Fruit fly (Drosophila melanogaster): ENCODE measurements around the gene Tsf1.
A peak's percentile ranks its signal among the peaks of the same experiment; 100 is the strongest.

Tsf1 gene

DNA sequence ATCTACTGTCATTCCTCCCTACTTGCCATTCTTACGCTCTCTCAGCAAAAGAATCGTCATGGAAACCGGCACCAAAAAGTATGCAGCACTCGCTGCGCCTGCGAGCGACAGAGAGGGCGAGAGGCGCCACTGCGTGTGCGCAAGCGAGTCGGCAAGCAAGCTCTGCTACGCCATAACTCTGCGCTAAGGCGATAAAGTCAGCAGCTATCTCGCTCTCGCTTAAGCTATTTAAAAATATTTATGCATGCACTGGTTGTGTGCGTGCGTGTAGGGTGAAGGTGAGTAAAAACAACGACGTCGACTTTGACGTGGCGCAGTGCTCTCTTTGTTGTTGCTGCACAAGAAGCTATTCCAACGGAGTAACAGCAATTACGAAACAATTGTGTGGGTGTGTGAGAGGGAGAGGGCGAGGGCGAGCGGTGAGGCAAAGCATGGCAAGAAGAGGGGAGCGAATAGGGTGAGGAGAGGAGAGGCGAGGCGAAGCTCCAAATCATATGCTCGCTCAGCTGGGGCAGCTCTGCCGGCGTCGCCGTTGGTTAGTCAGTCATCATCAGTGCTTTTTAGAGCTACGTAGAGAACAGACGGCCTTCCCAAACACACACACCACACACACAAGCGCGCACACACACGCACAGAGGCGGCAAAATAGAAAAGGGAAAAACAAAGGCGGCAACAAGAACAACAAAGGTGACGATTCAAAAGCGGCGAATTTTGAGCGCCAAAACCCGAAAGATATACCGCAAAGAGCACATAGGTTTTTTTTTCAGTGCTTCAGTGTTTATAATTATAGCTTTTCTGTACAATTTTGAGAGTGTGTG, 20.6 kb upstream of the Tsf1 start, which contains the start of gene CrebB:
Gene CrebB, plus strand, starts transcription at position 325 of the 818 bp plus-strand sequence.
- peak; percentile 97 for TF ChIP-seq vri (GFP tag; optimal IDR thresholded peaks at IDR 0.05)
- TF ChIP-seq CG10669 (GFP tag; optimal IDR thresholded peaks at IDR 0.05) = peak; percentile 7
- TF ChIP-seq CG8119 (GFP tag; IDR thresholded peaks at IDR 0.05) = no peak; the same call in 2 of the 3 replicates
- TF ChIP-seq OdsH (GFP tag; optimal IDR thresholded peaks at IDR 0.05) = no peak
- TF ChIP-seq achi (GFP tag; optimal IDR thresholded peaks at IDR 0.05) = peak; percentile 21
- no peak for TF ChIP-seq cyc (GFP tag; optimal IDR thresholded peaks at IDR 0.05)
- TF ChIP-seq CG6808 (GFP tag; optimal IDR thresholded peaks at IDR 0.05) = peak; percentile 15
- TF ChIP-seq Smox (GFP tag; optimal IDR thresholded peaks at IDR 0.05) = no peak
- TF ChIP-seq Hr4 (GFP tag; optimal IDR thresholded peaks at IDR 0.05) = no peak
- TF ChIP-seq topi (GFP tag; optimal IDR thresholded peaks at IDR 0.05) = no peak
- peak; percentile 22 for TF ChIP-seq spab (GFP tag; optimal IDR thresholded peaks at IDR 0.05)
- TF ChIP-seq CG32006 (GFP tag; optimal IDR thresholded peaks at IDR 0.05) = no peak
- TF ChIP-seq fd59A (GFP tag; optimal IDR thresholded peaks at IDR 0.05) = no peak
- TF ChIP-seq CG1621 (tag; optimal IDR thresholded peaks at IDR 0.05) = peak; percentile 68
- TF ChIP-seq Sox102F (GFP tag; optimal IDR thresholded peaks at IDR 0.05) = no peak
- TF ChIP-seq Ets21C (GFP tag; optimal IDR thresholded peaks at IDR 0.05) = no peak
- no peak for TF ChIP-seq CG3919 (GFP tag; optimal IDR thresholded peaks at IDR 0.05)
- no peak for TF ChIP-seq CG7368 (GFP tag; optimal IDR thresholded peaks at IDR 0.05)
- no peak for TF ChIP-seq Met (GFP tag; optimal IDR thresholded peaks at IDR 0.05)
- TF ChIP-seq CG11762 (GFP tag; optimal IDR thresholded peaks at IDR 0.05; ENCODE audit: insufficient read depth) = no peak
- peak; percentile 90 for TF ChIP-seq svp (GFP tag)
- no peak for TF ChIP-seq Blimp-1 (GFP tag; optimal IDR thresholded peaks at IDR 0.05)
- no peak for TF ChIP-seq CG11902 (GFP tag; optimal IDR thresholded peaks at IDR 0.05)
- no peak for TF ChIP-seq fd85E (GFP tag; optimal IDR thresholded peaks at IDR 0.05)
- no peak for TF ChIP-seq CG8632 (GFP tag; optimal IDR thresholded peaks at IDR 0.05)
- no peak for TF ChIP-seq net (GFP tag; optimal IDR thresholded peaks at IDR 0.05)
- no peak for TF ChIP-seq CG4318 (GFP tag; optimal IDR thresholded peaks at IDR 0.05)
- TF ChIP-seq salr (GFP tag; optimal IDR thresholded peaks at IDR 0.05) = peak in 1 of 2 experiments; percentile 53
- peak; percentile 29 for TF ChIP-seq CG9139 (GFP tag; optimal IDR thresholded peaks at IDR 0.05)
- no peak for TF ChIP-seq esn (GFP tag; optimal IDR thresholded peaks at IDR 0.05)
- TF ChIP-seq Gug (GFP tag; IDR thresholded peaks at IDR 0.05) = no peak
- peak; percentile 34 for TF ChIP-seq CG15336 (GFP tag; IDR thresholded peaks at IDR 0.05)
- TF ChIP-seq dac (GFP tag; optimal IDR thresholded peaks at IDR 0.05) = peak; percentile 31
- peak; percentile 50; the same call in 2 of the 3 replicates for TF ChIP-seq eg (GFP tag; IDR thresholded peaks at IDR 0.05)
- TF ChIP-seq Sox14 (GFP tag; optimal IDR thresholded peaks at IDR 0.05) = peak; percentile 52
- TF ChIP-seq Eip75B (GFP tag; optimal IDR thresholded peaks at IDR 0.05) = peak; percentile 40
- no peak for TF ChIP-seq CG10631 (GFP tag; optimal IDR thresholded peaks at IDR 0.05)
- TF ChIP-seq ss (GFP tag; optimal IDR thresholded peaks at IDR 0.05) = peak; percentile 55 to 68
- TF ChIP-seq CG8319 (GFP tag; optimal IDR thresholded peaks at IDR 0.05) = no peak
- TF ChIP-seq dsx (GFP tag; optimal IDR thresholded peaks at IDR 0.05; ENCODE audit: poor library complexity, severe bottlenecking) = peak; percentile 41
- no peak for TF ChIP-seq lz (GFP tag; optimal IDR thresholded peaks at IDR 0.05)
- TF ChIP-seq CG31627 (GFP tag; optimal IDR thresholded peaks at IDR 0.05) = peak; percentile 5
- TF ChIP-seq CG6854 (GFP tag; optimal IDR thresholded peaks at IDR 0.05) = peak; percentile 35
- no peak for TF ChIP-seq Sox15 (GFP tag; optimal IDR thresholded peaks at IDR 0.05)
- peak; percentile 27; the same call in 1 of the 3 replicates for TF ChIP-seq CG6163 (GFP tag; IDR thresholded peaks at IDR 0.05)
- peak; percentile 85 for TF ChIP-seq fkh (GFP tag; optimal IDR thresholded peaks at IDR 0.05)
- no peak for TF ChIP-seq pdm3 (GFP tag; optimal IDR thresholded peaks at IDR 0.05)
- TF ChIP-seq CG3032 (tag; optimal IDR thresholded peaks at IDR 0.05) = peak; percentile 22
- no peak for TF ChIP-seq Eip93F (GFP tag; optimal IDR thresholded peaks at IDR 0.05)
- TF ChIP-seq CG16779 (tag; optimal IDR thresholded peaks at IDR 0.05) = peak; percentile 46
